Worm (Caenorhabditis elegans) whole organism, L3 larva: ENCODE results near the gene aat-2.

ENCODE experiments used
- R02D3.7 ChIP-seq: fragments of 150-350 bp; optimal IDR thresholded peaks from 2 replicates; lab custom pipeline; 2014; ENCODE audit warnings: missing biosample characterization, missing genetic modification characterization
- ama-1 ChIP-seq: fragments of 150-350 bp; optimal IDR thresholded peaks from 2 replicates; lab custom pipeline; 2018
- ceh-28 ChIP-seq: fragments of 150-350 bp; optimal IDR thresholded peaks from 2 replicates; lab custom pipeline; 2014; ENCODE audit warnings: missing biosample characterization, missing genetic modification reagents, missing genetic modification characterization
- ceh-82 ChIP-seq: fragments of 150-350 bp; optimal IDR thresholded peaks from 2 replicates; lab custom pipeline; 2014; ENCODE audit warnings: missing biosample characterization, missing genetic modification characterization
- daf-12 ChIP-seq: fragments of 150-350 bp; optimal IDR thresholded peaks from 2 replicates; lab custom pipeline; 2014; ENCODE audit warnings: missing biosample characterization, missing genetic modification reagents, missing genetic modification characterization
- egl-5 ChIP-seq: fragments of 150-350 bp; optimal IDR thresholded peaks from 2 replicates; lab custom pipeline; 2017; ENCODE audit warnings: missing biosample characterization, missing genetic modification reagents, missing genetic modification characterization, inconsistent platforms
- fkh-10 ChIP-seq: sonication (generic microtip); optimal IDR thresholded peaks from 2 replicates; lab custom pipeline; 2017; ENCODE audit warnings: missing biosample characterization, missing genetic modification reagents, missing genetic modification characterization
- fkh-2 ChIP-seq: fragments of 150-350 bp; optimal IDR thresholded peaks from 2 replicates; lab custom pipeline; 2014; ENCODE audit warnings: missing biosample characterization, missing genetic modification reagents, missing genetic modification characterization
- fos-1 ChIP-seq: fragments of 150-350 bp; optimal IDR thresholded peaks from 2 replicates; lab custom pipeline; 2014; ENCODE audit warnings: missing biosample characterization, missing genetic modification characterization
- hmg-11 ChIP-seq: sonication (generic microtip); optimal IDR thresholded peaks from 2 replicates; lab custom pipeline; 2016; ENCODE audit warnings: missing genetic modification characterization, missing compliant biosample characterization
- jun-1 ChIP-seq: fragments of 150-350 bp; optimal IDR thresholded peaks from 2 replicates; lab custom pipeline; 2014; ENCODE audit warnings: missing biosample characterization, missing genetic modification reagents, missing genetic modification characterization
- lin-15B ChIP-seq: fragments of 150-350 bp; optimal IDR thresholded peaks from 2 replicates; lab custom pipeline; 2014; ENCODE audit warnings: missing biosample characterization, missing genetic modification characterization
- lin-39 ChIP-seq: fragments of 150-350 bp; optimal IDR thresholded peaks from 2 replicates; lab custom pipeline; 2018; ENCODE audit warnings: missing biosample characterization, missing genetic modification reagents, missing genetic modification characterization
- lsy-12 ChIP-seq: sonication (generic microtip); optimal IDR thresholded peaks from 2 replicates; lab custom pipeline; 2016; ENCODE audit warnings: mild to moderate bottlenecking, missing genetic modification characterization, missing compliant biosample characterization
- mdl-1 ChIP-seq: fragments of 150-350 bp; optimal IDR thresholded peaks from 2 replicates; lab custom pipeline; 2014; ENCODE audit warnings: missing biosample characterization, missing genetic modification characterization
- mml-1 ChIP-seq: fragments of 150-350 bp; sonication (generic microtip); optimal IDR thresholded peaks from 3 replicates; lab custom pipeline; 2014; ENCODE audit warnings: missing biosample characterization, missing genetic modification characterization
- nfya-1 ChIP-seq: sonication (generic microtip); optimal IDR thresholded peaks from 2 replicates; lab custom pipeline; 2017; ENCODE audit warnings: missing genetic modification characterization, mild to moderate bottlenecking, missing compliant biosample characterization, antibody characterized with exemption, moderate library complexity; ENCODE audit not compliant: insufficient read depth
- nhr-11 ChIP-seq: fragments of 150-350 bp; optimal IDR thresholded peaks from 2 replicates; lab custom pipeline; 2014; ENCODE audit warnings: missing biosample characterization, missing genetic modification characterization
- nhr-23 ChIP-seq: fragments of 150-350 bp; optimal IDR thresholded peaks from 2 replicates; lab custom pipeline; 2014; ENCODE audit warnings: missing biosample characterization, missing genetic modification reagents, missing genetic modification characterization
- nhr-237 ChIP-seq: fragments of 150-350 bp; optimal IDR thresholded peaks from 2 replicates; lab custom pipeline; 2014; ENCODE audit warnings: missing biosample characterization, missing genetic modification characterization
- nhr-25 ChIP-seq: sonication (generic microtip); optimal IDR thresholded peaks from 2 replicates; lab custom pipeline; 2017; ENCODE audit warnings: missing biosample characterization, missing genetic modification characterization
- nhr-43 ChIP-seq: sonication (generic microtip); optimal IDR thresholded peaks from 2 replicates; lab custom pipeline; 2016; ENCODE audit warnings: mild to moderate bottlenecking, missing genetic modification characterization, missing compliant biosample characterization; ENCODE audit not compliant: poor library complexity, severe bottlenecking
- nhr-76 ChIP-seq: fragments of 150-350 bp; sonication (generic microtip); optimal IDR thresholded peaks from 5 replicates; lab custom pipeline; 2014; ENCODE audit warnings: missing biosample characterization, missing genetic modification characterization
- pha-4 ChIP-seq: fragments of 150-350 bp; optimal IDR thresholded peaks from 2 replicates; lab custom pipeline; 2014; ENCODE audit warnings: missing biosample characterization, missing genetic modification reagents, missing genetic modification characterization
- pqm-1 ChIP-seq: fragments of 150-350 bp; optimal IDR thresholded peaks from 2 replicates; lab custom pipeline; 2017; ENCODE audit warnings: missing biosample characterization, missing genetic modification characterization, inconsistent platforms
- sea-2 ChIP-seq: fragments of 150-350 bp; sonication (generic microtip); optimal IDR thresholded peaks from 4 replicates; lab custom pipeline; 2014; ENCODE audit warnings: missing biosample characterization, missing genetic modification reagents, missing genetic modification characterization
- unc-39 ChIP-seq: sonication (generic microtip); optimal IDR thresholded peaks from 4 replicates; lab custom pipeline; 2017; ENCODE audit warnings: missing biosample characterization, missing genetic modification characterization
- zag-1 ChIP-seq: fragments of 150-350 bp; optimal IDR thresholded peaks from 2 replicates; lab custom pipeline; 2014; ENCODE audit warnings: missing biosample characterization, missing genetic modification characterization

The aat-2 gene

ce11 chrV:9243171-9243996, 2.8 kb downstream of the aat-2 start, which contains the start of gene glo-4 (continued):
- TF ChIP-seq R02D3.7 (peak; percentile 11), nhr-43 (tag; lab: Kevin White, UChicago) (peak; percentile 51), sea-2 (GFP tag; lab: Kevin White, UChicago) (no peak), nhr-237 (tag; lab: Kevin White, UChicago) (no peak), nhr-76 (tag; lab: Kevin White, UChicago) (no peak)

ce11 chrV:9232296-9232695, 13.9 kb downstream of the aat-2 start, which contains the start of gene F07C3.3:
F07C3.3 (minus strand) TSS chrV:9232396.
- TF ChIP-seq mdl-1 (no peak), fos-1 (tag; lab: Kevin White, UChicago) (no peak), lsy-12 (no peak), ceh-82 (tag; lab: Kevin White, UChicago) (no peak), pha-4 (tag; lab: Kevin White, UChicago) (no peak), nhr-11 (no peak), ama-1 (lab: Kevin White, UChicago) (no peak)

DNA sequence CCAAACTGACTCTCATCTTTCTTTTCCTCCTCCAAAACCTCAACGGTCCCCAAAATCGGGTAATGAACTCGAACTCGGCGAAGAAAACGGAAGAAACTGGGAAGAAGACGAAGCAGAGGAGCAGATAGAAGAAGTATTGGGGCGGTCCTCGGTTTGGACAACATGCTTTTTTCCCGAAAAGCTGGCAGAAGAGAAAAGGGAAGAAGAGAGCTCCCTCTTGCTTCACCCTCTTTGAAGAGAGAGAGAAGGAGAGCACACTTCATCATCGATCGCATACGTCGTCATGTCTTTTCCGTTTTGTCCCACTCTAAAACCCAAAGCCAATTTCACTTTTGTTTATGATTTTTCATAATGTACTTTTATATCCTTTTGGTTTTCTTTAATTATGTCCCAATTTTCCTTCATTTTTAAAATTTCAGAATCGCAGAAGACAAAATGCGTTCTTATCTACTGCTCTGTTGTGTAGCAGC, 20.4 kb downstream of the aat-2 start, which contains the start of gene F07C3.2:
TSS of gene F07C3.2 (plus strand) at position 420 of the 470 bp plus-strand sequence.
- TF ChIP-seq fkh-10 (GFP tag; lab: Kevin White, UChicago) (peak; percentile 13), nhr-23 (no peak), hmg-11 (tag; lab: Kevin White, UChicago) (peak; percentile 26), lin-39 (peak; percentile 62), nfya-1 (tag; lab: Kevin White, UChicago) (peak; percentile 41), fkh-2 (tag; lab: Kevin White, UChicago) (no peak), pqm-1 (tag; lab: Kevin White, UChicago) (no peak), lsy-12 (no peak), unc-39 (tag; lab: Kevin White, UChicago) (no peak)

ce11 chrV:9224981-9225380, 21.2 kb downstream of the aat-2 start:
- TF ChIP-seq jun-1 (tag; lab: Kevin White, UChicago): no peak
- no peak for TF ChIP-seq pqm-1 (tag; lab: Kevin White, UChicago)
- no peak for TF ChIP-seq nhr-76 (tag; lab: Kevin White, UChicago)
- TF ChIP-seq nhr-25 (tag; lab: Kevin White, UChicago): peak; percentile 38
- TF ChIP-seq nhr-23: no peak
- no peak for TF ChIP-seq daf-12 (tag; lab: Kevin White, UChicago)
- no peak for TF ChIP-seq egl-5 (tag; lab: Kevin White, UChicago)
- TF ChIP-seq fkh-2 (tag; lab: Kevin White, UChicago): no peak
- TF ChIP-seq, all 47 proteins: peak for 1

DNA sequence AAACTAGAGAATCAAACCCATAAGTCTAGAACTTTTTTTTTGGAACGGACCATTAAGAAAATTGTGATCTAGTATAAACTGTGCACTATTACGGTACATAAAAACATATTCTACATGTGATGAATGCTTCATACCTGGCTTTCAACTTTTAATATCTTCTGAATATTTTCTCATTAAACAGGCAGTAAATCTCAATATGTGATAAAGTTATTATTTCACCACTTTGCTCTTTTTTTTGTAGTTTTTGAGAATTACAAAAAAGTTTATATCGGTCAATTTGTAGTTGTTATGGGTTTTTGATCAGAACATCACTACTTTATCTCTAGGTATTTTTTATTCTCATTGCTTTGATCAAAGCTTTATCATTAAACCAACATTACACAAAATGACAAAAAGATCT, 21.8 kb downstream of the aat-2 start:
- TF ChIP-seq ceh-28 (tag; lab: Kevin White, UChicago) (no peak), mml-1 (tag; lab: Kevin White, UChicago) (no peak), nhr-23 (no peak)

DNA sequence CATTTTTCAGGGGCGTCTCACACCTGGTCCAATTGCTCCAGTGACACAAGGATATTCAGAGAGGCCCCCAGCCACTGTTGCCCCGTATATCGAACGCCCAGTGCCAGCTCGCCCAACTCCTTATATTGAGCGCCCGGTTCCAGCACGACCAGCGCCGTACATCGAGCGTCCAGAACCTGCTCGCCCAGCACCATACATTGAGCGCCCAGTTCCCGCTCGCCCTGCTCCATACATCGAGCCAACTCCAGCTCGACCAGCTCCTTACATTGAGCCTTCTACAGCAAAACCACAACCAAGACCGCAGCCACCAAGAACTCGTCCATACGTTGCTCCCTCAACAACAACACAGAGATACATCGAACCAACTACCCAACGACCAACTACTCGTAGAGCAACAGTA, 23.3 kb downstream of the aat-2 start:
- TF ChIP-seq fkh-10 (GFP tag; lab: Kevin White, UChicago): no peak
- no peak for TF ChIP-seq pqm-1 (tag; lab: Kevin White, UChicago)
- TF ChIP-seq mml-1 (tag; lab: Kevin White, UChicago): no peak
- no peak for TF ChIP-seq ama-1 (lab: Kevin White, UChicago)
- no peak for TF ChIP-seq lin-15B (tag; lab: Kevin White, UChicago)
- TF ChIP-seq zag-1 (tag; lab: Kevin White, UChicago): no peak

DNA sequence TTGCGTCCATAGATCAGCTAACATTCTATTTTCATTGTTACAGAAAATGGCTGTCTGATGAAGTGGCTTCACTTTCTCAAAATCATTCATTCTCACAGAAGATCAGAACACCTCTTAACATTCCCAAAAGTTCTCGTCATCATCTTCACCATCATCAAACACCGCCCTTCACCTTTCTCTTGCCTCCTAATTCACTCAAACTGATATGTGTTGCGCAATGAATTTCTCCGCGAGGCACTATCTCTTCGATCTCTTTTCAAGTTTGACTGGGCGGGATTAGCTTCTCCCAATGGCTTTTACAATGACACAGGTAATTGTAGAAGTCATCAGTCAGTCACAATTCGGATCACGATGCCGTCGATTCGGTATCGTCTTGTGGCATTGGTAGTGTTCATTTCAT, 24.6 kb downstream of the aat-2 start, which contains the start of gene grd-6:
TSS of gene grd-6 (plus strand) at position 301 of the 400 bp plus-strand sequence.
- TF ChIP-seq nhr-25 (tag; lab: Kevin White, UChicago) (peak; percentile 25), pqm-1 (tag; lab: Kevin White, UChicago) (no peak)
